Fruit fly (Drosophila melanogaster) ovary, adult (tissue): ENCODE data around the gene CG7991.
A peak's percentile ranks its signal among the peaks of the same experiment; 100 is the strongest.

Experiments
- CG17801 ChIP-seq: fragments of 200-800 bp; optimal IDR thresholded peaks from 2 replicates; lab custom pipeline; 2019; ENCODE audit warnings: missing biosample characterization, mild to moderate bottlenecking, missing genetic modification characterization, moderate library complexity; ENCODE audit not compliant: partially characterized antibody

The CG7991 gene

dm6 chr3L:1755458-1755984 lies 81.0 kb downstream of the CG7991 start, which contains the start of gene Cht2:
TSS of gene Cht2 (minus strand) at chr3L:1755934.
- peak; percentile 56 for TF ChIP-seq CG17801 (GFP tag; lab: Kevin White, UChicago)

- TF ChIP-seq CG17801 (GFP tag; lab: Kevin White, UChicago): no peak
Measured at dm6 chr3L:1756143-1756542, 81.6 kb downstream of the CG7991 start, which contains the start of gene CG8001. TSS of gene CG8001 (plus strand) at chr3L:1756159.
